Fruit fly (Drosophila melanogaster) whole organism, embryonic: Measurements from ENCODE around the gene CG6656.

Source experiments
- BEAF-32 ChIP-seq: fragments of 200-800 bp; sonication (Bioruptor generic); optimal IDR thresholded peaks from 3 replicates; lab custom pipeline; 2017; ENCODE audit warnings: missing biosample characterization, missing genetic modification characterization, mild to moderate bottlenecking, moderate library complexity, missing genetic modification reagents
- BtbVII ChIP-seq: fragments of 200-800 bp; sonication (Bioruptor generic); optimal IDR thresholded peaks from 3 replicates; lab custom pipeline; 2017; ENCODE audit warnings: missing biosample characterization, mild to moderate bottlenecking, missing genetic modification characterization
- CG10267 ChIP-seq: fragments of 200-800 bp; sonication (Bioruptor generic); optimal IDR thresholded peaks from 2 replicates; lab custom pipeline; 2018; ENCODE audit warnings: missing biosample characterization, mild to moderate bottlenecking, missing genetic modification characterization, moderate library complexity
- CG10274 ChIP-seq: fragments of 200-800 bp; sonication (Bioruptor generic); optimal IDR thresholded peaks from 3 replicates; lab custom pipeline; 2017; ENCODE audit warnings: missing biosample characterization, mild to moderate bottlenecking, missing genetic modification characterization
- CG11504 ChIP-seq: fragments of 200-800 bp; sonication (Bioruptor generic); optimal IDR thresholded peaks from 3 replicates; lab custom pipeline; 2019; ENCODE audit warnings: missing biosample characterization, mild to moderate bottlenecking, missing genetic modification characterization, moderate library complexity
- CG11723 ChIP-seq: fragments of 200-800 bp; sonication (Bioruptor generic); optimal IDR thresholded peaks from 2 replicates; lab custom pipeline; 2017; ENCODE audit warnings: missing biosample characterization, mild to moderate bottlenecking, missing genetic modification characterization
- CG14860 ChIP-seq: fragments of 200-800 bp; sonication (Bioruptor generic); IDR thresholded peaks from 3 replicates; pipeline ENCODE4 v1.3.6; 2022; ENCODE audit warnings: missing biosample characterization, missing genetic modification characterization; ENCODE audit not compliant: partially characterized antibody
- CG15011 ChIP-seq: fragments of 200-800 bp; sonication (Bioruptor generic); optimal IDR thresholded peaks from 3 replicates; lab custom pipeline; 2018; ENCODE audit warnings: missing biosample characterization, mild to moderate bottlenecking, missing genetic modification characterization
- CG15601 ChIP-seq: fragments of 200-800 bp; sonication (Bioruptor generic); optimal IDR thresholded peaks from 3 replicates; lab custom pipeline; 2019; ENCODE audit warnings: missing biosample characterization, mild to moderate bottlenecking, missing genetic modification characterization, moderate library complexity
- CG1602 ChIP-seq: fragments of 200-800 bp; sonication (Bioruptor generic); optimal IDR thresholded peaks from 3 replicates; lab custom pipeline; 2016; ENCODE audit warnings: missing biosample characterization, missing genetic modification characterization
- CG18599 ChIP-seq: fragments of 200-800 bp; sonication (Bioruptor generic); optimal IDR thresholded peaks from 3 replicates; lab custom pipeline; 2017; ENCODE audit warnings: missing biosample characterization, missing genetic modification characterization, mild to moderate bottlenecking, moderate library complexity, missing genetic modification reagents
- CG2889 ChIP-seq: fragments of 200-800 bp; sonication (Bioruptor generic); IDR thresholded peaks from 3 replicates; pipeline ENCODE4 v1.3.6; 2022; ENCODE audit warnings: missing biosample characterization, missing genetic modification characterization
- CG31365 ChIP-seq: fragments of 200-800 bp; sonication (Bioruptor generic); optimal IDR thresholded peaks from 2 replicates; lab custom pipeline; 2018; ENCODE audit warnings: missing biosample characterization, mild to moderate bottlenecking, missing genetic modification characterization
- CG34422 ChIP-seq: fragments of 200-800 bp; sonication (Bioruptor generic); IDR thresholded peaks from 3 replicates; pipeline ENCODE4 v1.3.6; 2022; ENCODE audit warnings: missing biosample characterization, missing genetic modification characterization
- CG4328 ChIP-seq: fragments of 200-800 bp; sonication (Bioruptor generic); optimal IDR thresholded peaks from 3 replicates; lab custom pipeline; 2017; ENCODE audit warnings: missing biosample characterization, missing genetic modification reagents, missing genetic modification characterization
- CG6854 ChIP-seq: fragments of 200-800 bp; sonication (Bioruptor generic); optimal IDR thresholded peaks from 3 replicates; lab custom pipeline; 2017; ENCODE audit warnings: missing biosample characterization, mild to moderate bottlenecking, missing genetic modification characterization
- CG7372 ChIP-seq: fragments of 200-800 bp; sonication (Bioruptor generic); IDR thresholded peaks from 2 replicates; pipeline ENCODE4 v1.3.6; 2022; ENCODE audit warnings: missing biosample characterization, missing genetic modification characterization
- CG8478 ChIP-seq: fragments of >200 bp; optimal IDR thresholded peaks from 2 replicates; lab custom pipeline; 2018
- CG9817 ChIP-seq: fragments of 200-800 bp; sonication (Bioruptor generic); optimal IDR thresholded peaks from 2 replicates; lab custom pipeline; 2018; ENCODE audit warnings: missing biosample characterization, mild to moderate bottlenecking, missing genetic modification characterization, moderate library complexity
- HmgZ ChIP-seq: fragments of 200-800 bp; sonication (Bioruptor generic); optimal IDR thresholded peaks from 2 replicates; lab custom pipeline; 2018; ENCODE audit warnings: missing biosample characterization, mild to moderate bottlenecking, missing genetic modification characterization
- Hr78 ChIP-seq, 2 experiments: fragments of 200-800 bp in 1 of 2; fragments of >200 bp in 1 of 2; sonication (Bioruptor generic) in 1 of 2; optimal IDR thresholded peaks; 2 replicates each; lab custom pipeline; 2017 to 2019; ENCODE audit warnings: missing biosample characterization in 2 of 2, missing genetic modification characterization in 2 of 2, mild to moderate bottlenecking in 1 of 2, moderate library complexity in 1 of 2
- Max ChIP-seq: fragments of 200-800 bp; sonication (Bioruptor generic); optimal IDR thresholded peaks from 2 replicates; lab custom pipeline; 2016; ENCODE audit warnings: missing biosample characterization, mild to moderate bottlenecking, missing genetic modification characterization
- NFAT ChIP-seq: fragments of 200-800 bp; sonication (Bioruptor generic); IDR thresholded peaks from 2 replicates; pipeline ENCODE4 v1.3.6; 2022; ENCODE audit warnings: missing biosample characterization, missing genetic modification characterization
- Nf-YA ChIP-seq: fragments of 200-800 bp; sonication (Bioruptor generic); IDR thresholded peaks from 2 replicates; pipeline ENCODE4 v1.3.6; 2022; ENCODE audit warnings: missing biosample characterization, missing genetic modification characterization
- Nf-YC ChIP-seq: fragments of 200-800 bp; optimal IDR thresholded peaks from 3 replicates; lab custom pipeline; 2019; ENCODE audit warnings: missing biosample characterization, mild to moderate bottlenecking, missing genetic modification characterization, moderate library complexity
- Oli ChIP-seq: fragments of 200-800 bp; sonication (Bioruptor generic); optimal IDR thresholded peaks from 2 replicates; lab custom pipeline; 2018; ENCODE audit warnings: missing biosample characterization, mild to moderate bottlenecking, missing genetic modification characterization, moderate library complexity
- Trl ChIP-seq, 3 experiments: fragments of >200 bp in 2 of 3; fragments of 200-800 bp in 1 of 3; sonication (Bioruptor generic) in 1 of 3; optimal IDR thresholded peaks; 2 replicates in 1 of 3; 3 replicates in 2 of 3; lab custom pipeline; 2016 to 2017; ENCODE audit warnings: missing biosample characterization in 1 of 3, missing genetic modification characterization in 1 of 3
- bigmax ChIP-seq: fragments of 200-800 bp; sonication (Bioruptor generic); optimal IDR thresholded peaks from 2 replicates; lab custom pipeline; 2018; ENCODE audit warnings: missing biosample characterization, mild to moderate bottlenecking, missing genetic modification characterization
- bowl ChIP-seq: fragments of 200-800 bp; sonication (Bioruptor generic); IDR thresholded peaks from 2 replicates; pipeline ENCODE4 v1.3.6; 2022; ENCODE audit warnings: missing biosample characterization, missing genetic modification characterization
- ci ChIP-seq: fragments of 200-800 bp; sonication (Bioruptor generic); IDR thresholded peaks from 3 replicates; pipeline ENCODE4 v1.3.6; 2022; ENCODE audit warnings: missing biosample characterization, missing genetic modification characterization
- gce ChIP-seq: fragments of 200-800 bp; sonication (Bioruptor generic); IDR thresholded peaks from 3 replicates; pipeline ENCODE4 v1.3.6; 2022; ENCODE audit warnings: missing biosample characterization, missing genetic modification characterization
- grau ChIP-seq: fragments of 200-800 bp; optimal IDR thresholded peaks from 3 replicates; lab custom pipeline; 2019; ENCODE audit warnings: missing biosample characterization, mild to moderate bottlenecking, missing genetic modification characterization, moderate library complexity
- her ChIP-seq: fragments of 200-800 bp; sonication (Bioruptor generic); optimal IDR thresholded peaks from 2 replicates; lab custom pipeline; 2016; ENCODE audit warnings: missing biosample characterization, missing genetic modification characterization
- ind ChIP-seq: fragments of 200-800 bp; sonication (Bioruptor generic); optimal IDR thresholded peaks from 3 replicates; lab custom pipeline; 2016; ENCODE audit warnings: missing biosample characterization, missing genetic modification characterization
- inv ChIP-seq: fragments of 200-800 bp; sonication (Bioruptor generic); IDR thresholded peaks from 2 replicates; pipeline ENCODE4 v1.3.6; 2022; ENCODE audit warnings: missing biosample characterization, missing genetic modification characterization; ENCODE audit not compliant: partially characterized antibody
- jing ChIP-seq: fragments of 200-800 bp; sonication (Bioruptor generic); optimal IDR thresholded peaks from 2 replicates; lab custom pipeline; 2018; ENCODE audit warnings: missing biosample characterization, mild to moderate bottlenecking, missing genetic modification characterization
- kah ChIP-seq: fragments of 200-800 bp; sonication (Bioruptor generic); optimal IDR thresholded peaks from 2 replicates; lab custom pipeline; 2018; ENCODE audit warnings: missing biosample characterization, mild to moderate bottlenecking, missing genetic modification characterization
- ken ChIP-seq: fragments of 200-800 bp; sonication (Bioruptor generic); IDR thresholded peaks from 3 replicates; pipeline ENCODE4 v1.3.6; 2022; ENCODE audit warnings: missing biosample characterization, missing genetic modification characterization
- knrl ChIP-seq: fragments of 200-800 bp; sonication (Bioruptor generic); IDR thresholded peaks from 3 replicates; pipeline ENCODE4 v1.3.6; 2022; ENCODE audit warnings: missing biosample characterization, missing genetic modification characterization; ENCODE audit not compliant: partially characterized antibody
- nerfin-2 ChIP-seq: fragments of 200-800 bp; sonication (Bioruptor generic); IDR thresholded peaks from 2 replicates; pipeline ENCODE4 v1.3.6; 2022; ENCODE audit warnings: missing biosample characterization, missing genetic modification characterization; ENCODE audit not compliant: partially characterized antibody
- pzg ChIP-seq: fragments of 200-800 bp; sonication (Bioruptor generic); optimal IDR thresholded peaks from 3 replicates; lab custom pipeline; 2018; ENCODE audit warnings: missing biosample characterization, mild to moderate bottlenecking, missing genetic modification characterization, moderate library complexity
- repo ChIP-seq: fragments of 200-800 bp; sonication (Bioruptor generic); optimal IDR thresholded peaks from 2 replicates; lab custom pipeline; 2016; ENCODE audit warnings: missing biosample characterization, missing genetic modification characterization
- schlank ChIP-seq: fragments of 200-800 bp; sonication (Bioruptor generic); optimal IDR thresholded peaks from 2 replicates; lab custom pipeline; 2018; ENCODE audit warnings: missing biosample characterization, mild to moderate bottlenecking, missing genetic modification characterization
- scrt ChIP-seq: fragments of 200-800 bp; sonication (Bioruptor generic); optimal IDR thresholded peaks from 2 replicates; lab custom pipeline; 2018; ENCODE audit warnings: missing biosample characterization, mild to moderate bottlenecking, missing genetic modification characterization, moderate library complexity
- tio ChIP-seq: fragments of 200-800 bp; sonication (Bioruptor generic); optimal IDR thresholded peaks from 2 replicates; lab custom pipeline; 2017; ENCODE audit warnings: missing biosample characterization, missing genetic modification characterization, inconsistent platforms
- trem ChIP-seq: fragments of 200-800 bp; optimal IDR thresholded peaks from 3 replicates; lab custom pipeline; 2019; ENCODE audit warnings: missing biosample characterization, mild to moderate bottlenecking, missing genetic modification characterization, moderate library complexity
- zen2 ChIP-seq: fragments of 200-800 bp; sonication (Bioruptor generic); IDR thresholded peaks from 3 replicates; pipeline ENCODE4 v1.3.6; 2022; ENCODE audit warnings: missing biosample characterization, missing genetic modification characterization; ENCODE audit not compliant: partially characterized antibody

CG6656 gene

dm6 chr3R:21888696-21889602, 13.9 kb downstream of the CG6656 start, which contains the start of gene CG43844 (continued):
- TF ChIP-seq CG14860 (peak; percentile 34; the same call in 2 of the 3 replicates), Max (GFP tag; lab: Kevin White, UChicago) (no peak), Hr78 (GFP tag; optimal IDR thresholded peaks at IDR 0.05; lab: Kevin White, UChicago) (peak in 1 of 2 experiments; percentile 65), gce (GFP tag; lab: Robert Waterston, UW) (no peak), repo (no peak), Nf-YA (GFP tag; lab: Robert Waterston, UW) (no peak), CG15601 (tag; lab: Kevin White, UChicago) (peak; percentile 88), HmgZ (peak; percentile 43), CG10274 (GFP tag; lab: Kevin White, UChicago) (peak; percentile 90), Oli (tag; lab: Kevin White, UChicago) (no peak), inv (GFP tag; lab: Robert Waterston, UW) (peak; percentile 52; the same call in 1 of the 2 replicates), CG31365 (tag; lab: Kevin White, UChicago) (no peak), ken (GFP tag; lab: Robert Waterston, UW) (no peak), CG9817 (tag; lab: Kevin White, UChicago) (no peak), schlank (no peak), CG34422 (no peak), Nf-YC (tag; lab: Kevin White, UChicago) (no peak), CG1602 (GFP tag; lab: Kevin White, UChicago) (no peak), ind (GFP tag; lab: Kevin White, UChicago) (no peak), nerfin-2 (GFP tag; lab: Robert Waterston, UW) (peak; percentile 53; the same call in 1 of the 2 replicates), CG6854 (GFP tag; lab: Kevin White, UChicago) (no peak), bowl (no peak), jing (GFP tag; lab: Kevin White, UChicago) (no peak), CG11504 (tag; lab: Kevin White, UChicago) (peak; percentile 20), CG11723 (GFP tag; lab: Kevin White, UChicago) (no peak), BtbVII (GFP tag; lab: Kevin White, UChicago) (no peak), CG8478 (lab: Kevin White, UChicago) (peak; percentile 69), ci (GFP tag; lab: Robert Waterston, UW) (0 out of 3 replicates have a peak, but pooled peaks have one; percentile 42), trem (tag; lab: Kevin White, UChicago) (peak; percentile 7), tio (no peak), her (GFP tag; lab: Kevin White, UChicago) (no peak), BEAF-32 (GFP tag; lab: Kevin White, UChicago) (no peak), CG7372 (GFP tag; lab: Robert Waterston, UW) (no peak), knrl (GFP tag; lab: Robert Waterston, UW) (peak; percentile 76), kah (GFP tag; lab: Kevin White, UChicago) (no peak), NFAT (no peak), scrt (GFP tag; lab: Kevin White, UChicago) (no peak), CG4328 (GFP tag; lab: Kevin White, UChicago) (no peak), CG10267 (tag; lab: Kevin White, UChicago) (peak; percentile 19), CG15011 (no peak), CG18599 (GFP tag; lab: Kevin White, UChicago) (no peak), Trl (optimal IDR thresholded peaks at IDR 0.05; lab: Kevin White, UChicago) (no peak), Trl (GFP tag; optimal IDR thresholded peaks at IDR 0.05; lab: Kevin White, UChicago) (no peak), bigmax (no peak), pzg (GFP tag; lab: Kevin White, UChicago) (no peak), zen2 (GFP tag; lab: Robert Waterston, UW) (no peak), CG2889 (GFP tag; lab: Robert Waterston, UW) (no peak), grau (peak; percentile 50)
